Worm (Caenorhabditis elegans) whole organism, young adult: ENCODE results near the gene tag-151.

Experiments used
- B0019.2 ChIP-seq: fragments of 200-800 bp; sonication (Bioruptor generic); conservative IDR thresholded peaks from 2 replicates; pipeline ENCODE4 v1.3.6; 2022; ENCODE audit warnings: missing genetic modification reagents, missing genetic modification characterization, missing compliant biosample characterization
- B0336.3 ChIP-seq: fragments of 200-800 bp; sonication (Bioruptor generic); IDR thresholded peaks from 2 replicates; pipeline ENCODE4 v1.3.6; 2022; ENCODE audit warnings: missing genetic modification characterization, missing compliant biosample characterization
- D2030.7 ChIP-seq: fragments of 200-800 bp; sonication (Bioruptor generic); IDR thresholded peaks from 2 replicates; pipeline ENCODE4 v1.3.6; 2022; ENCODE audit warnings: missing genetic modification reagents, missing genetic modification characterization, missing compliant biosample characterization
- F23B12.7 ChIP-seq: sonication (generic microtip); optimal IDR thresholded peaks from 2 replicates; lab custom pipeline; 2017; ENCODE audit warnings: missing genetic modification characterization, mild to moderate bottlenecking, missing compliant biosample characterization, antibody characterized with exemption, moderate library complexity; ENCODE audit not compliant: insufficient read depth
- F33H1.4 ChIP-seq: fragments of 200-800 bp; sonication (Bioruptor generic); IDR thresholded peaks from 2 replicates; pipeline ENCODE4 v1.3.6; 2022; ENCODE audit warnings: missing genetic modification reagents, missing genetic modification characterization, missing compliant biosample characterization
- Y56A3A.18 ChIP-seq: fragments of 200-800 bp; sonication (Bioruptor generic); IDR thresholded peaks from 2 replicates; pipeline ENCODE4 v1.3.6; 2022; ENCODE audit warnings: missing genetic modification reagents, missing genetic modification characterization, missing compliant biosample characterization
- Y95B8A.8 ChIP-seq: fragments of 200-800 bp; sonication (Bioruptor generic); IDR thresholded peaks from 2 replicates; pipeline ENCODE4 v1.3.6; 2022; ENCODE audit warnings: missing genetic modification reagents, missing genetic modification characterization, missing compliant biosample characterization
- ZK185.1 ChIP-seq: sonication (generic microtip); optimal IDR thresholded peaks from 2 replicates; lab custom pipeline; 2016; ENCODE audit warnings: mild to moderate bottlenecking, missing genetic modification characterization, missing compliant biosample characterization; ENCODE audit not compliant: poor library complexity, severe bottlenecking
- ama-1 ChIP-seq, 3 experiments: fragments of 150-350 bp in 1 of 3; sonication (generic microtip) in 2 of 3; optimal IDR thresholded peaks; 2 replicates each; lab custom pipeline; 2014 to 2018; ENCODE audit warnings: missing biosample characterization in 2 of 3, missing genetic modification characterization in 2 of 3, missing genetic modification reagents in 2 of 3
- aptf-3 ChIP-seq: fragments of 200-800 bp; sonication (Bioruptor generic); IDR thresholded peaks from 2 replicates; pipeline ENCODE4 v1.3.6; 2022; ENCODE audit warnings: missing genetic modification characterization, missing compliant biosample characterization
- attf-3 ChIP-seq: fragments of 200-800 bp; sonication (Bioruptor generic); conservative IDR thresholded peaks from 2 replicates; pipeline ENCODE4 v1.3.6; 2022; ENCODE audit warnings: missing genetic modification reagents, missing genetic modification characterization, missing compliant biosample characterization
- cebp-2 ChIP-seq: fragments of 200-800 bp; sonication (Bioruptor generic); IDR thresholded peaks from 2 replicates; pipeline ENCODE4 v1.3.6; 2022; ENCODE audit warnings: missing genetic modification characterization, missing compliant biosample characterization
- chd-7 ChIP-seq: sonication (generic microtip); optimal IDR thresholded peaks from 2 replicates; lab custom pipeline; 2016; ENCODE audit warnings: mild to moderate bottlenecking, missing genetic modification characterization, moderate library complexity, missing compliant biosample characterization
- dox-1 ChIP-seq: fragments of 200-800 bp; sonication (Bioruptor generic); IDR thresholded peaks from 2 replicates; pipeline ENCODE4 v1.3.6; 2022; ENCODE audit warnings: missing genetic modification reagents, missing genetic modification characterization, missing compliant biosample characterization
- dpff-1 ChIP-seq: sonication (generic microtip); optimal IDR thresholded peaks from 2 replicates; lab custom pipeline; 2017; ENCODE audit warnings: mild to moderate bottlenecking, missing genetic modification characterization, missing compliant biosample characterization
- dpl-1 ChIP-seq: fragments of 150-350 bp; optimal IDR thresholded peaks from 2 replicates; lab custom pipeline; 2014; ENCODE audit warnings: missing biosample characterization, missing genetic modification reagents, missing genetic modification characterization
- egl-18 ChIP-seq: fragments of 200-800 bp; sonication (Bioruptor generic); IDR thresholded peaks from 2 replicates; pipeline ENCODE4 v1.3.6; 2022; ENCODE audit warnings: missing genetic modification reagents, missing genetic modification characterization, missing compliant biosample characterization
- ets-4 ChIP-seq: fragments of 200-800 bp; sonication (Bioruptor generic); optimal IDR thresholded peaks from 2 replicates; lab custom pipeline; 2018; ENCODE audit warnings: mild to moderate bottlenecking, missing genetic modification characterization, missing compliant biosample characterization
- gei-17 ChIP-seq: fragments of 200-800 bp; sonication (Bioruptor generic); optimal IDR thresholded peaks from 2 replicates; lab custom pipeline; 2018; ENCODE audit warnings: mild to moderate bottlenecking, missing genetic modification characterization, missing compliant biosample characterization
- hlh-26 ChIP-seq: fragments of 200-800 bp; sonication (Bioruptor generic); conservative IDR thresholded peaks from 2 replicates; pipeline ENCODE4 v1.3.6; 2022; ENCODE audit warnings: missing genetic modification reagents, missing genetic modification characterization, missing compliant biosample characterization
- hrde-1 ChIP-seq: sonication (generic microtip); optimal IDR thresholded peaks from 2 replicates; lab custom pipeline; 2016; ENCODE audit warnings: missing genetic modification characterization, mild to moderate bottlenecking, missing compliant biosample characterization, moderate library complexity, missing genotype, missing genetic modification reagents, borderline replicate concordance
- hsf-1 ChIP-seq: fragments of 200-800 bp; sonication (Bioruptor generic); IDR thresholded peaks from 2 replicates; pipeline ENCODE4 v1.3.6; 2022; ENCODE audit warnings: missing genetic modification reagents, missing genetic modification characterization, missing compliant biosample characterization
- lag-1 ChIP-seq: fragments of 200-800 bp; sonication (Bioruptor generic); IDR thresholded peaks from 2 replicates; pipeline ENCODE4 v1.3.6; 2022; ENCODE audit warnings: missing genetic modification reagents, missing genetic modification characterization, missing compliant biosample characterization
- let-526 ChIP-seq: fragments of 200-800 bp; sonication (Bioruptor generic); IDR thresholded peaks from 2 replicates; pipeline ENCODE4 v1.3.6; 2022; ENCODE audit warnings: missing genetic modification reagents, missing genetic modification characterization, missing compliant biosample characterization
- let-607 ChIP-seq, 2 experiments: fragments of 200-800 bp in 1 of 2; sonication (Bioruptor generic) in 1 of 2; sonication (generic microtip) in 1 of 2; optimal IDR thresholded peaks; 2 replicates each; lab custom pipeline; 2016 to 2018; ENCODE audit warnings: mild to moderate bottlenecking in 2 of 2, missing compliant biosample characterization in 2 of 2, missing genetic modification characterization in 2 of 2, moderate library complexity in 2 of 2, missing genotype in 1 of 2
- lsy-27 ChIP-seq: sonication (generic microtip); optimal IDR thresholded peaks from 2 replicates; lab custom pipeline; 2017; ENCODE audit warnings: missing genetic modification characterization, mild to moderate bottlenecking, missing compliant biosample characterization, antibody characterized with exemption, missing genotype, borderline replicate concordance; ENCODE audit not compliant: insufficient read depth
- madf-10 ChIP-seq: sonication (generic microtip); optimal IDR thresholded peaks from 2 replicates; lab custom pipeline; 2016; ENCODE audit warnings: mild to moderate bottlenecking, missing genetic modification characterization, missing compliant biosample characterization
- madf-8 ChIP-seq: fragments of 200-800 bp; sonication (Bioruptor generic); conservative IDR thresholded peaks from 2 replicates; pipeline ENCODE4 v1.3.6; 2022; ENCODE audit warnings: missing genetic modification reagents, missing genetic modification characterization, missing compliant biosample characterization
- nfya-2 ChIP-seq: fragments of 200-800 bp; sonication (Bioruptor generic); IDR thresholded peaks from 2 replicates; pipeline ENCODE4 v1.3.6; 2022; ENCODE audit warnings: missing genetic modification reagents, missing genetic modification characterization, missing compliant biosample characterization
- nfyb-1 ChIP-seq: fragments of 200-800 bp; sonication (Bioruptor generic); IDR thresholded peaks from 2 replicates; pipeline ENCODE4 v1.3.6; 2022; ENCODE audit warnings: missing genetic modification reagents, missing genetic modification characterization, missing compliant biosample characterization
- pha-4 ChIP-seq: fragments of 150-350 bp; sonication (generic microtip); optimal IDR thresholded peaks from 2 replicates; lab custom pipeline; 2014; ENCODE audit warnings: missing biosample characterization, missing genetic modification reagents, missing genetic modification characterization
- rec-8 ChIP-seq, 2 experiments: sonication (generic microtip); optimal IDR thresholded peaks; 2 replicates each; lab custom pipeline; 2016; ENCODE audit warnings: mild to moderate bottlenecking in 2 of 2, missing genetic modification characterization in 2 of 2, missing genetic modification reagents in 2 of 2, missing genotype in 2 of 2, missing biosample characterization in 1 of 2, missing compliant biosample characterization in 1 of 2, moderate library complexity in 1 of 2
- repo-1 ChIP-seq: sonication (generic microtip); optimal IDR thresholded peaks from 2 replicates; lab custom pipeline; 2017; ENCODE audit warnings: mild to moderate bottlenecking, missing genetic modification characterization, missing compliant biosample characterization
- rpc-1 ChIP-seq, 2 experiments: fragments of 150-350 bp in 1 of 2; sonication (generic microtip) in 1 of 2; optimal IDR thresholded peaks; 2 replicates each; lab custom pipeline; 2014 to 2018; ENCODE audit warnings: missing biosample characterization in 1 of 2, missing genetic modification characterization in 1 of 2, missing genetic modification reagents in 1 of 2, missing genotype in 1 of 2
- sea-2 ChIP-seq: fragments of 200-800 bp; sonication (Bioruptor generic); IDR thresholded peaks from 2 replicates; pipeline ENCODE4 v1.3.6; 2022; ENCODE audit warnings: missing genetic modification characterization, missing compliant biosample characterization
- snpc-1.1 ChIP-seq: sonication (generic microtip); optimal IDR thresholded peaks from 2 replicates; lab custom pipeline; 2017; ENCODE audit warnings: missing genetic modification characterization, mild to moderate bottlenecking, missing compliant biosample characterization, antibody characterized with exemption, moderate library complexity, missing genotype, missing genetic modification reagents; ENCODE audit not compliant: insufficient read depth
- snpc-1.3 ChIP-seq: sonication (generic microtip); optimal IDR thresholded peaks from 2 replicates; lab custom pipeline; 2017; ENCODE audit warnings: missing genetic modification characterization, mild to moderate bottlenecking, missing compliant biosample characterization, antibody characterized with exemption, moderate library complexity, missing genotype, missing genetic modification reagents; ENCODE audit not compliant: insufficient read depth
- snpc-3.4 ChIP-seq: sonication (generic microtip); optimal IDR thresholded peaks from 2 replicates; lab custom pipeline; 2017; ENCODE audit warnings: missing genetic modification characterization, mild to moderate bottlenecking, missing compliant biosample characterization, antibody characterized with exemption, moderate library complexity, missing genotype, missing genetic modification reagents
- sptf-2 ChIP-seq: fragments of 200-800 bp; sonication (Bioruptor generic); optimal IDR thresholded peaks from 2 replicates; lab custom pipeline; 2018; ENCODE audit warnings: mild to moderate bottlenecking, missing genetic modification characterization, missing compliant biosample characterization
- tbp1 ChIP-seq: fragments of 200-800 bp; sonication (Bioruptor generic); optimal IDR thresholded peaks from 2 replicates; lab custom pipeline; 2018; ENCODE audit warnings: mild to moderate bottlenecking, missing genetic modification characterization, missing compliant biosample characterization
- tbx-9 ChIP-seq: sonication (generic microtip); optimal IDR thresholded peaks from 2 replicates; lab custom pipeline; 2016; ENCODE audit warnings: borderline replicate concordance, missing genetic modification characterization, inconsistent platforms, missing compliant biosample characterization
- zfh-2 ChIP-seq: fragments of 200-800 bp; sonication (Bioruptor generic); conservative IDR thresholded peaks from 2 replicates; pipeline ENCODE4 v1.3.6; 2022; ENCODE audit warnings: missing genetic modification reagents, missing genetic modification characterization, missing compliant biosample characterization
- zim-3 ChIP-seq: sonication (generic microtip); optimal IDR thresholded peaks from 2 replicates; lab custom pipeline; 2017; ENCODE audit warnings: mild to moderate bottlenecking, missing genetic modification characterization, moderate library complexity, missing compliant biosample characterization
- ztf-6 ChIP-seq: fragments of 200-800 bp; sonication (Bioruptor generic); IDR thresholded peaks from 2 replicates; pipeline ENCODE4 v1.3.6; 2022; ENCODE audit warnings: missing genetic modification reagents, missing genetic modification characterization, missing compliant biosample characterization

The tag-151 gene

ce11 chrII:4696055-4696454 is 14.0 kb upstream of the tag-151 start (continued):
- TF ChIP-seq dox-1 (GFP tag; lab: Robert Waterston, UW) (no peak), rec-8 (tag; optimal IDR thresholded peaks at IDR 0.05; lab: Kevin White, UChicago) (no peak), tbp1 (GFP tag; lab: Kevin White, UChicago) (peak; percentile 8), attf-3 (GFP tag; lab: Robert Waterston, UW) (no peak), tbx-9 (tag; lab: Kevin White, UChicago) (no peak), nfya-2 (no peak), rpc-1 (optimal IDR thresholded peaks at IDR 0.05; lab: Kevin White, UChicago) (no peak), rpc-1 (tag; optimal IDR thresholded peaks at IDR 0.05; lab: Kevin White, UChicago) (no peak), repo-1 (no peak), lsy-27 (no peak), hlh-26 (GFP tag; lab: Robert Waterston, UW) (no peak), chd-7 (tag; lab: Kevin White, UChicago) (no peak), sptf-2 (GFP tag; lab: Kevin White, UChicago) (no peak), gei-17 (GFP tag; lab: Kevin White, UChicago) (no peak), snpc-1.1 (tag; lab: Kevin White, UChicago) (no peak), madf-10 (tag; lab: Kevin White, UChicago) (no peak), ZK185.1 (tag; lab: Kevin White, UChicago) (no peak)

- TF ChIP-seq F33H1.4 (GFP tag; lab: Robert Waterston, UW) (peak; percentile 92), B0336.3 (GFP tag; lab: Robert Waterston, UW) (no peak), attf-3 (GFP tag; lab: Robert Waterston, UW) (no peak), aptf-3 (GFP tag; lab: Robert Waterston, UW) (no peak), lag-1 (GFP tag; lab: Robert Waterston, UW) (no peak), dpff-1 (tag; lab: Kevin White, UChicago) (no peak), Y95B8A.8 (no peak), hlh-26 (GFP tag; lab: Robert Waterston, UW) (no peak), B0019.2 (no peak), sea-2 (GFP tag; lab: Robert Waterston, UW) (no peak), nfya-2 (no peak), hrde-1 (no peak), pha-4 (tag; lab: Kevin White, UChicago) (peak; percentile 54), F23B12.7 (peak; percentile 72), hsf-1 (no peak), let-607 (tag; optimal IDR thresholded peaks at IDR 0.05; lab: Kevin White, UChicago) (peak in 1 of 2 experiments; percentile 4), cebp-2 (GFP tag; lab: Robert Waterston, UW) (no peak), rec-8 (tag; optimal IDR thresholded peaks at IDR 0.05; lab: Kevin White, UChicago) (no peak), zim-3 (tag; lab: Kevin White, UChicago) (no peak), madf-8 (GFP tag; lab: Robert Waterston, UW) (peak; percentile 46), let-526 (no peak), egl-18 (no peak), ama-1 (optimal IDR thresholded peaks at IDR 0.05; lab: Kevin White, UChicago) (no peak), ama-1 (GFP tag; optimal IDR thresholded peaks at IDR 0.05; lab: Kevin White, UChicago) (no peak), D2030.7 (GFP tag; lab: Robert Waterston, UW) (peak; percentile 61), zfh-2 (no peak), ztf-6 (no peak), nfyb-1 (GFP tag; lab: Robert Waterston, UW) (no peak), snpc-1.1 (tag; lab: Kevin White, UChicago) (peak; percentile 2), dpl-1 (GFP tag; lab: Kevin White, UChicago) (peak; percentile 22), snpc-1.3 (tag; lab: Kevin White, UChicago) (peak; percentile 6), Y56A3A.18 (GFP tag; lab: Robert Waterston, UW) (no peak), snpc-3.4 (tag; lab: Kevin White, UChicago) (peak; percentile 43), ets-4 (GFP tag; lab: Kevin White, UChicago) (no peak)
These were observed 11.8 kb upstream of the tag-151 start, which contains the start of the genes rpn-5 and scc-1 for ce11 chrII:4698266-4698771. TSS of gene rpn-5 (minus strand) at chrII:4698427. TSS of gene scc-1 (plus strand) at chrII:4698721.
